Fruit fly (Drosophila melanogaster) Kc167 (cell line): ENCODE data around the gene Cep164.

Experiments
- Myc ChIP-seq: fragments of >200 bp; optimal IDR thresholded peaks from 2 replicates; lab custom pipeline; 2017; ENCODE audit warnings: missing external identifiers
- Sin3A ChIP-seq: fragments of >200 bp; optimal IDR thresholded peaks from 2 replicates; lab custom pipeline; 2018; ENCODE audit warnings: missing external identifiers
- h ChIP-seq: fragments of >200 bp; optimal IDR thresholded peaks from 3 replicates; lab custom pipeline; 2018; ENCODE audit warnings: missing external identifiers
- insv ChIP-seq: fragments of >200 bp; optimal IDR thresholded peaks from 3 replicates; lab custom pipeline; 2018; ENCODE audit warnings: missing external identifiers
- psq ChIP-seq: fragments of >200 bp; optimal IDR thresholded peaks from 2 replicates; lab custom pipeline; 2017; ENCODE audit warnings: missing external identifiers
- ttk ChIP-seq: sonication (Bioruptor generic); optimal IDR thresholded peaks from 2 replicates; lab custom pipeline; 2017; ENCODE audit warnings: missing external identifiers

The Cep164 gene

dm6 chrX:15982844-15983243 is at the start of gene Cep164:
Gene Cep164, minus strand, starts transcription at chrX:15982944.
- no peak for TF ChIP-seq psq (lab: Kevin White, UChicago)
- TF ChIP-seq Sin3A (lab: Kevin White, UChicago), result no peak
- TF ChIP-seq Myc (lab: Kevin White, UChicago), result no peak
- no peak for TF ChIP-seq insv (lab: Kevin White, UChicago)
- no peak for TF ChIP-seq ttk (lab: Kevin White, UChicago)
- no peak for TF ChIP-seq h (lab: Kevin White, UChicago)

DNA sequence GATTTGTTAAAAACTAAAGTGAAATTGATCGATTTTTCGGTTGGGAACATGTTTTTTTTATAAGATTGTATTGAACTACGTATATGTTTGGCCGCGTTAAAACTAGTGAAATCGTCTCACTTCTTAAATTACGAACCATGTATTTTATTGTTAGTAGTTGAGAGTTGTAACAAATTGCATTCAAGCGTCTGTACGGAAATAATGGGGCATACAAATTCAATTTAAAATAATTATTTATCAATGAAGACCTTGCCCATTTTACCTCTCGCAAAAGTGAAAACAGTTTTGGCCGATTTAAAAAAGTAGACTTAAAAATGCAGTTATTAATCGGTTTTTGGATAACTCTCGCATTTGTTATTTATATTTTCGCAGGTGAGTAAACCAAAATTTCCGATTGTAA is 26.1 kb upstream of the Cep164 start, which contains the start of gene Muc14A:
Muc14A (plus strand) TSS at position 301 of the 400 bp plus-strand sequence.
- TF ChIP-seq h (lab: Kevin White, UChicago) (no peak), psq (lab: Kevin White, UChicago) (no peak), ttk (lab: Kevin White, UChicago) (no peak), Sin3A (lab: Kevin White, UChicago) (no peak), insv (lab: Kevin White, UChicago) (no peak), Myc (lab: Kevin White, UChicago) (no peak)

DNA sequence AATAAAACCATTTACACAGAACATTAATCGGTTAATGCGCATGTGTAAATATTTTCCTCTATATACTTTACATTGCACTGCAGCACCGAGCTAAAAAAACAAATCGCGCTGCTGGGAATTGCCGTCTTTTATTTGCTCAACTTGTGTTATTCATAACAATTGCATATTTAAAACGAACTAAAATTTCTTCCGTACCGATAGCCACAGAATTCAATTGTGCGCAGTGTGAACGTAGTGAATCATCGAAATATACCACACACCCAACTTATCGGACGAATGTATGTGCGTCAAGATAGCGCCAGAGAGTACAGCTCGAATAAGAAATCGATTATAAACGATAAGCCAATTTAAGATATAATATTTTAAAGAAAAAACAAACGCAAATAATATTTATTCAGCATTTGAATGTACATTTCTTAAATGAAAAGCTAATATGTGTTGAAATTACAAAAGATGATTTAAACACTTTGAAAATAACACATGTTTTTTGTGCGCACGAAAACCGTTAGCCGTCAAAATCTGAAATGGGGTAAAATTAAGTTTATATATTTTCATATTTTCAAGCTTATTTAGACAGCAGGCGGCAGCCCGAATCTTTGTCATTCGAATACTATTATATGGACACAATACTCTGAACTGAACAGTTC is 22.9 kb upstream of the Cep164 start, which contains the start of the genes vap and CG12698:
vap (minus strand) TSS at position 262 of the 647 bp plus-strand sequence.
CG12698 (plus strand) TSS at position 597 of the 647 bp plus-strand sequence.
- TF ChIP-seq Sin3A (lab: Kevin White, UChicago) (no peak), psq (lab: Kevin White, UChicago) (no peak), ttk (lab: Kevin White, UChicago) (no peak), h (lab: Kevin White, UChicago) (no peak), insv (lab: Kevin White, UChicago) (no peak), Myc (lab: Kevin White, UChicago) (no peak)

DNA sequence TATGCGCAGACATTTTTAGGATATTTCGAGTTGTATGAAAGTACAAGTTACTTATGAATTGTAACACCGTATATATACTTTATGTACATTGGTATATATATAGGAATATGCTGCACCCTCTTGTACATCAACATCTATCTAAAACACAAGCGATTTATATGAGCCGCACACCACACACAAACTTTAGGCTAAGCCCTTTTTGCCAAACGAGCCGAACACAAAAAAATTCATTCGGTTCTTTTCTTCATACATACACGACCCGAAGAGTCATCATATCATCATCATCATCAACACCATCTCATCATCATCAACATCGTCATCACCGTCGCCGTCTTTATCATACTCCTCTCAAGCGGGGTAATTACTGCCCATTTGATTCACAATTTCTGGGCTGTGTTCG is 22.3 kb upstream of the Cep164 start:
- no peak for TF ChIP-seq ttk (lab: Kevin White, UChicago)

DNA sequence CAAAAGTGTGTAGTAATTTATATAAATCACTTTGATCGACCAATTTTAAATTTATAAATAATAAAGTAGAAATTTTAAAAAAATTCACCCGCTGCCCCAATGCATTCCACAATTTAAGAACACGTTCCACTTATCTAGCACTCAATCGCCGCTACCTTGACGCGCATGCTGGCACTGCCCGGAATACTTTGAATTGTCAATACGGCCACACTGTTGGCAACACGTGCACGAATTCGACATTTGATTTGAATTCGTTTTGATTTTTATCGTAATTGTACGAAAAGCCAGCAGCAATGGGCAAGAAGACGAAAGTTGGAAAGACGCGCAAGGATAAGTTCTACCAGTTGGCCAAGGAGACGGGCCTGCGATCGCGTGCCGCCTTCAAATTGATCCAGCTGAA is 14.1 kb upstream of the Cep164 start, which contains the start of gene CG8939:
CG8939 (plus strand) TSS at position 186 of the 400 bp plus-strand sequence.
- TF ChIP-seq ttk (lab: Kevin White, UChicago) (no peak), insv (lab: Kevin White, UChicago) (no peak), Myc (lab: Kevin White, UChicago) (no peak), psq (lab: Kevin White, UChicago) (no peak), h (lab: Kevin White, UChicago) (no peak), Sin3A (lab: Kevin White, UChicago) (no peak)

DNA sequence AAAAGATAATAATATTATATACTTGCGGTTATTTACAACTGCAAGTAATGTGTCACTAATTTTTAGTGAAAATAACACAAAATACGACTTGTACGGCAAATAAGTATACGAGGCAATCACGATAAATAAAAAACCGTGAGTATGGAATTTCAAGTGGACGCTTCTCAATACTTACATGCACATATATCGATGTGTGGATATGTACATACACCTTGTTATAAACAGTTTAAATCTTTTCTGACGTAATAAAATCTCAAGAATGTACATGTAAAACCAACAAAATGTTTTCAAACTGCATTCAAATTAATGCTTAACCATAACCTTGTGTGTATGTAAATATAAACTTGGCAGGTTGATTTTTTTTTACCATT is 9.8 kb upstream of the Cep164 start:
- TF ChIP-seq Myc (lab: Kevin White, UChicago) (no peak), psq (lab: Kevin White, UChicago) (no peak), Sin3A (lab: Kevin White, UChicago) (no peak), h (lab: Kevin White, UChicago) (no peak)

DNA sequence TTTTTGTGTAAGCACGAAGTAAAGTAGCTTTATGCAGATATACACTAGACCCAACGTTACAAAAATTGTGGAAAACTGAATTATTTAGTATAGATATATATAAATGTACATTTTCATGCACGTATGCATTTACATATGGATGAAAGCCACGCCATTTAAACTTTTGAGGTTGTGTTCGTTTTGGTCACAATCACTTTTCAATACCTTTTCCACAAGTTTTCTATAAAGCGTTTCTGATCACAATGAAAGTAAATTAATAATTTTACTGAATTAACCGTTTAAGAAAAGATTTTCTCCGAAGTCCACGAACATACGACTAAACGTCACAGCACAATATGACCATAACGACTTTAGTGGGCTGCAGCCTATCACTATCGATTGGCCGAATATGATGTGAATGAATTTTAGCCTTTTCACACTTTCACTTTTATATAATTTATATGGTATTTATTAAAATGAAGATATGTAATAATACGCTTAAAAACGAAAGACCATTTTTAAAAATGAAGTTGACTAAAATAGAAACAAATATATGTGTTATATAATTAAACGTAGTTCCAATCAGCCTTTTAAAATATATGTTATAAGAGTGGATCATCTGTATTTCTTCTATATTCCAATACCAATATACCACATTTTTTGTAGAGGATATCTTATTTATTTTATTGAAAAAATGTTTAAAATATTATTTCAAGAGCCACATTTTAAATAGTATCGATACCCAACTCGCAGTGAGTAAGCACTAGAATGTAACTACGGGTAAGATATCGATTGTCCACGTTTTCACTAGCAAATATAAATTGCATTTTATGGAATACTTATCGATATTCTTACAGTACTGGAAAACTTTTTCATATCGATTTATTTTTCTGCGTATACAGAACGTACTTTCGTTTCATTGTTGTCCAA is 9.1 kb upstream of the Cep164 start, which contains the start of the genes CG46312, eIF5 and exd:
CG46312 (minus strand) TSS at position 357 of the 909 bp plus-strand sequence.
eIF5 (minus strand) TSS at position 357 of the 909 bp plus-strand sequence.
exd (plus strand) TSS at position 851 of the 909 bp plus-strand sequence.
- TF ChIP-seq Myc (lab: Kevin White, UChicago), result no peak
- no peak for TF ChIP-seq insv (lab: Kevin White, UChicago)
- no peak for TF ChIP-seq h (lab: Kevin White, UChicago)
- TF ChIP-seq psq (lab: Kevin White, UChicago), result no peak
- no peak for TF ChIP-seq Sin3A (lab: Kevin White, UChicago)
- no peak for TF ChIP-seq ttk (lab: Kevin White, UChicago)

DNA sequence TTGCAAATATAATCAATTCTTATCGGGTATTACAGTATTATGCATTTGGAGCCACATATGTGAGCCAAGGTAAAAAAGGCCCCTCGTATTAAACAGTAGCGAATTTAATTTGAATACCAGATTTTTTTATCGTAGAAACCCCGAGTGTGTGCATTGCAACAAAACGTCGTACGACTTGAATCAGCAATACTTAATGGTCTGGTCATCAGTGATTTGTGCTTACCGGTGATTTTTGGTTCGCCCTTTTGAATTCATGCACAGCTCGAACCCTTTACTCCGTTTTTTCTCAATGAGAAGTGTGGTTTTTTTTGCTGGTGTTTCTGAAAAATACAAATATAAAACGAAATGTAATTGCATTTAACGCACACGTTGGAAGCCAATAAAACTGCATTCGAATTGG is 6.9 kb upstream of the Cep164 start:
- no peak for TF ChIP-seq Sin3A (lab: Kevin White, UChicago)
- TF ChIP-seq ttk (lab: Kevin White, UChicago), result no peak
- TF ChIP-seq h (lab: Kevin White, UChicago), result no peak
- no peak for TF ChIP-seq insv (lab: Kevin White, UChicago)
- no peak for TF ChIP-seq Myc (lab: Kevin White, UChicago)
- no peak for TF ChIP-seq psq (lab: Kevin White, UChicago)

DNA sequence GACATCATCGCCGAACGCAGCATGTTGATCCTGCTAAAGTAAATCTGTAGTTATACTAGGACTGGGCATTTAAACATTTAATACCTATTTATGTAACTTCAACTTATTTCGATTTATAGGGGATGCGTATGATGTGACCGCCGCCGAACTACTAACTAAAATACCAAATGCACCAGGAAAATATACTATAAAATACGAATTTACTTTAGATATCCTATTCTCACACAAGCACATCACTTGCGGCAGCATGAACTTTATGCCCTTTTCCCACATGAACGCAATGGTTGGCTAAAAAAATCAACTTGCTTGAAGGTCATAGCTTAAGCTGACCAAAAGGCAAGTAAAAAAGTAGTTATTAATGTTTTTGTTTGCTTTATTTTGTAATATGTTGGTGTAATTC is 3.9 kb upstream of the Cep164 start, which contains the start of gene ND-20:
ND-20 (minus strand) TSS at position 155 of the 400 bp plus-strand sequence.
- TF ChIP-seq h (lab: Kevin White, UChicago), result no peak
- TF ChIP-seq ttk (lab: Kevin White, UChicago), result no peak
- TF ChIP-seq psq (lab: Kevin White, UChicago), result no peak
- TF ChIP-seq Sin3A (lab: Kevin White, UChicago), result no peak
- TF ChIP-seq insv (lab: Kevin White, UChicago), result no peak

dm6 chrX:15983501-15983900 is 757 bp upstream of the Cep164 start, which contains the start of gene Slc25A46a:
Gene Slc25A46a, plus strand, starts transcription at chrX:15983772.
- TF ChIP-seq Myc (lab: Kevin White, UChicago) (no peak), ttk (lab: Kevin White, UChicago) (no peak), psq (lab: Kevin White, UChicago) (no peak), h (lab: Kevin White, UChicago) (no peak), Sin3A (lab: Kevin White, UChicago) (no peak), insv (lab: Kevin White, UChicago) (no peak)

dm6 chrX:15976568-15976967 is 6.2 kb downstream of the Cep164 start, which contains the start of gene CG42766:
Gene CG42766, plus strand, starts transcription at chrX:15976868.
- TF ChIP-seq h (lab: Kevin White, UChicago), result no peak
- TF ChIP-seq ttk (lab: Kevin White, UChicago), result no peak
- no peak for TF ChIP-seq Sin3A (lab: Kevin White, UChicago)
- TF ChIP-seq insv (lab: Kevin White, UChicago), result no peak
- no peak for TF ChIP-seq Myc (lab: Kevin White, UChicago)
